Worm (Caenorhabditis elegans) whole organism, young adult: Measurements from ENCODE around the gene del-10.

ENCODE experiments used
- dpl-1 ChIP-seq: fragments of 150-350 bp; optimal IDR thresholded peaks from 2 replicates; lab custom pipeline; 2014; ENCODE audit warnings: missing biosample characterization, missing genetic modification reagents, missing genetic modification characterization
- hsf-1 ChIP-seq: fragments of 200-800 bp; sonication (Bioruptor generic); IDR thresholded peaks from 2 replicates; pipeline ENCODE4 v1.3.6; 2022; ENCODE audit warnings: missing genetic modification reagents, missing genetic modification characterization, missing compliant biosample characterization
- lin-26 ChIP-seq: fragments of 200-800 bp; sonication (Bioruptor generic); IDR thresholded peaks from 2 replicates; pipeline ENCODE4 v1.3.6; 2022; ENCODE audit warnings: missing genetic modification reagents, missing genetic modification characterization, missing compliant biosample characterization
- lin-40 ChIP-seq: sonication (generic microtip); optimal IDR thresholded peaks from 2 replicates; lab custom pipeline; 2016; ENCODE audit warnings: missing genetic modification characterization, mild to moderate bottlenecking, missing compliant biosample characterization, missing genotype, missing genetic modification reagents
- pha-4 ChIP-seq: fragments of 150-350 bp; sonication (generic microtip); optimal IDR thresholded peaks from 2 replicates; lab custom pipeline; 2014; ENCODE audit warnings: missing biosample characterization, missing genetic modification reagents, missing genetic modification characterization
- rcor-1 ChIP-seq: fragments of 200-800 bp; sonication (Bioruptor generic); IDR thresholded peaks from 2 replicates; pipeline ENCODE4 v1.3.6; 2022; ENCODE audit warnings: missing genetic modification reagents, missing genetic modification characterization, missing compliant biosample characterization
- rpc-1 ChIP-seq, 2 experiments: fragments of 150-350 bp in 1 of 2; sonication (generic microtip) in 1 of 2; optimal IDR thresholded peaks; 2 replicates each; lab custom pipeline; 2014 to 2018; ENCODE audit warnings: missing biosample characterization in 1 of 2, missing genetic modification characterization in 1 of 2, missing genetic modification reagents in 1 of 2, missing genotype in 1 of 2
- snpc-1.1 ChIP-seq: sonication (generic microtip); optimal IDR thresholded peaks from 2 replicates; lab custom pipeline; 2017; ENCODE audit warnings: missing genetic modification characterization, mild to moderate bottlenecking, missing compliant biosample characterization, antibody characterized with exemption, moderate library complexity, missing genotype, missing genetic modification reagents; ENCODE audit not compliant: insufficient read depth
- tbp1 ChIP-seq: fragments of 200-800 bp; sonication (Bioruptor generic); optimal IDR thresholded peaks from 2 replicates; lab custom pipeline; 2018; ENCODE audit warnings: mild to moderate bottlenecking, missing genetic modification characterization, missing compliant biosample characterization
- unc-62 ChIP-seq: fragments of 150-350 bp; optimal IDR thresholded peaks from 2 replicates; lab custom pipeline; 2014; ENCODE audit warnings: missing biosample characterization, missing genetic modification reagents, missing genetic modification characterization
- xnd-1 ChIP-seq: sonication (generic microtip); optimal IDR thresholded peaks from 2 replicates; lab custom pipeline; 2016; ENCODE audit warnings: missing genotype, missing genetic modification reagents, missing genetic modification characterization, missing compliant biosample characterization

- no peak for TF ChIP-seq lin-40
- TF ChIP-seq dpl-1 (GFP tag; lab: Kevin White, UChicago), result no peak
- no peak for TF ChIP-seq pha-4 (tag; lab: Kevin White, UChicago)
- TF ChIP-seq lin-26 (GFP tag; lab: Robert Waterston, UW), result no peak
- no peak for TF ChIP-seq hsf-1 (GFP tag; lab: Robert Waterston, UW)
- TF ChIP-seq xnd-1 (tag; lab: Kevin White, UChicago), result no peak
- no peak for TF ChIP-seq rcor-1 (GFP tag; lab: Robert Waterston, UW)
- no peak for TF ChIP-seq unc-62
- no peak for TF ChIP-seq snpc-1.1 (tag; lab: Kevin White, UChicago)
- TF ChIP-seq tbp1, result no peak
- TF ChIP-seq rpc-1 (optimal IDR thresholded peaks at IDR 0.05; lab: Kevin White, UChicago), result no peak
- TF ChIP-seq rpc-1 (tag; optimal IDR thresholded peaks at IDR 0.05; lab: Kevin White, UChicago), result no peak
Observed at ce11 chrII:6502826-6503225, 20.9 kb upstream of the del-10 start, which contains the start of gene R05G9.1.
